Fruit fly (Drosophila melanogaster) whole organism, embryonic: Measurements from ENCODE around the gene Exd2.

Experiments used
- Atf3 ChIP-seq: fragments of 200-800 bp; sonication (Bioruptor generic); optimal IDR thresholded peaks from 3 replicates; lab custom pipeline; 2016; ENCODE audit warnings: missing biosample characterization, missing genetic modification characterization
- B-H2 ChIP-seq: fragments of 200-800 bp; sonication (Bioruptor generic); optimal IDR thresholded peaks from 2 replicates; lab custom pipeline; 2018; ENCODE audit warnings: missing biosample characterization, mild to moderate bottlenecking, missing genetic modification characterization
- CG11085 ChIP-seq: fragments of 200-800 bp; sonication (Bioruptor generic); IDR thresholded peaks from 2 replicates; pipeline ENCODE4 v1.3.6; 2022; ENCODE audit warnings: missing biosample characterization, missing genetic modification characterization
- CG11456 ChIP-seq: fragments of 200-800 bp; sonication (Bioruptor generic); IDR thresholded peaks from 3 replicates; pipeline ENCODE4 v1.3.6; 2022; ENCODE audit warnings: missing biosample characterization, missing genetic modification characterization
- CG12391 ChIP-seq: fragments of 200-800 bp; sonication (Bioruptor generic); optimal IDR thresholded peaks from 3 replicates; lab custom pipeline; 2018; ENCODE audit warnings: missing biosample characterization, mild to moderate bottlenecking, missing genetic modification characterization, moderate library complexity
- CG12769 ChIP-seq: fragments of 200-800 bp; sonication (Bioruptor generic); optimal IDR thresholded peaks from 2 replicates; lab custom pipeline; 2019; ENCODE audit warnings: missing biosample characterization, mild to moderate bottlenecking, missing genetic modification characterization, moderate library complexity
- CG12942 ChIP-seq: fragments of 200-800 bp; sonication (Bioruptor generic); optimal IDR thresholded peaks from 3 replicates; lab custom pipeline; 2016; ENCODE audit warnings: missing biosample characterization, missing genetic modification characterization
- CG13123 ChIP-seq: fragments of 200-800 bp; sonication (Bioruptor generic); optimal IDR thresholded peaks from 2 replicates; lab custom pipeline; 2016; ENCODE audit warnings: missing biosample characterization, missing genetic modification characterization
- CG13287 ChIP-seq: fragments of 200-800 bp; sonication (Bioruptor generic); IDR thresholded peaks from 2 replicates; pipeline ENCODE4 v1.3.6; 2022; ENCODE audit warnings: missing biosample characterization, missing genetic modification characterization; ENCODE audit not compliant: partially characterized antibody
- CG14710 ChIP-seq: fragments of 200-800 bp; sonication (Bioruptor generic); optimal IDR thresholded peaks from 3 replicates; lab custom pipeline; 2019; ENCODE audit warnings: missing biosample characterization, mild to moderate bottlenecking, missing genetic modification characterization, moderate library complexity
- CG17186 ChIP-seq: fragments of 200-800 bp; sonication (Bioruptor generic); optimal IDR thresholded peaks from 3 replicates; lab custom pipeline; 2017; ENCODE audit warnings: missing biosample characterization, missing genetic modification reagents, missing genetic modification characterization
- CG3065 ChIP-seq: fragments of 200-800 bp; sonication (Bioruptor generic); optimal IDR thresholded peaks from 2 replicates; lab custom pipeline; 2016; ENCODE audit warnings: missing biosample characterization, missing genetic modification characterization
- CG31388 ChIP-seq: fragments of 200-800 bp; sonication (Bioruptor generic); optimal IDR thresholded peaks from 2 replicates; lab custom pipeline; 2016; ENCODE audit warnings: missing biosample characterization, missing genetic modification characterization
- CG34376 ChIP-seq: fragments of 200-800 bp; sonication (Bioruptor generic); optimal IDR thresholded peaks from 2 replicates; lab custom pipeline; 2018; ENCODE audit warnings: missing biosample characterization, mild to moderate bottlenecking, missing genetic modification characterization
- CG4360 ChIP-seq: fragments of 200-800 bp; sonication (Bioruptor generic); IDR thresholded peaks from 2 replicates; pipeline ENCODE4 v1.3.6; 2022; ENCODE audit warnings: missing biosample characterization, missing genetic modification characterization
- CG4617 ChIP-seq: fragments of 200-800 bp; sonication (Bioruptor generic); optimal IDR thresholded peaks from 3 replicates; lab custom pipeline; 2016; ENCODE audit warnings: missing biosample characterization, missing genetic modification characterization, borderline replicate concordance
- CG5245 ChIP-seq: fragments of 200-800 bp; sonication (Bioruptor generic); optimal IDR thresholded peaks from 3 replicates; lab custom pipeline; 2016; ENCODE audit warnings: missing biosample characterization, missing genetic modification characterization
- CG6683 ChIP-seq: fragments of 200-800 bp; sonication (Bioruptor generic); optimal IDR thresholded peaks from 2 replicates; lab custom pipeline; 2017; ENCODE audit warnings: missing biosample characterization, mild to moderate bottlenecking, missing genetic modification characterization, missing genetic modification reagents
- CG9215 ChIP-seq: fragments of 200-800 bp; sonication (Bioruptor generic); IDR thresholded peaks from 2 replicates; pipeline ENCODE4 v1.3.6; 2022; ENCODE audit warnings: missing biosample characterization, missing genetic modification characterization
- CG9437 ChIP-seq: fragments of 200-800 bp; sonication (Bioruptor generic); optimal IDR thresholded peaks from 2 replicates; lab custom pipeline; 2018; ENCODE audit warnings: missing biosample characterization, mild to moderate bottlenecking, missing genetic modification characterization
- CG9609 ChIP-seq: fragments of 200-800 bp; sonication (Bioruptor generic); optimal IDR thresholded peaks from 3 replicates; lab custom pipeline; 2016; ENCODE audit warnings: missing biosample characterization, missing genetic modification characterization
- H2.0 ChIP-seq: fragments of 200-800 bp; sonication (Bioruptor generic); IDR thresholded peaks from 2 replicates; pipeline ENCODE4 v1.3.6; 2022; ENCODE audit warnings: missing biosample characterization, missing genetic modification characterization
- HHEX ChIP-seq: fragments of 200-800 bp; sonication (Bioruptor generic); optimal IDR thresholded peaks from 3 replicates; lab custom pipeline; 2017; ENCODE audit warnings: missing biosample characterization, mild to moderate bottlenecking, missing genetic modification characterization, missing genetic modification reagents
- Hr78 ChIP-seq, 2 experiments: fragments of 200-800 bp in 1 of 2; fragments of >200 bp in 1 of 2; sonication (Bioruptor generic) in 1 of 2; optimal IDR thresholded peaks; 2 replicates each; lab custom pipeline; 2017 to 2019; ENCODE audit warnings: missing biosample characterization in 2 of 2, missing genetic modification characterization in 2 of 2, mild to moderate bottlenecking in 1 of 2, moderate library complexity in 1 of 2
- Jarid2 ChIP-seq: fragments of 200-800 bp; sonication (Bioruptor generic); optimal IDR thresholded peaks from 3 replicates; lab custom pipeline; 2017; ENCODE audit warnings: mild to moderate bottlenecking, missing biosample characterization, missing genetic modification reagents, missing genetic modification characterization
- Mad ChIP-seq: fragments of 200-800 bp; sonication (Bioruptor generic); optimal IDR thresholded peaks from 2 replicates; lab custom pipeline; 2016; ENCODE audit warnings: missing biosample characterization, missing genetic modification characterization
- Nf-YC ChIP-seq: fragments of 200-800 bp; optimal IDR thresholded peaks from 3 replicates; lab custom pipeline; 2019; ENCODE audit warnings: missing biosample characterization, mild to moderate bottlenecking, missing genetic modification characterization, moderate library complexity
- Pdp1 ChIP-seq, 2 experiments: fragments of 200-800 bp; sonication (Bioruptor generic); optimal IDR thresholded peaks; 3 replicates each; lab custom pipeline; 2016; ENCODE audit warnings: missing biosample characterization in 2 of 2, missing genetic modification characterization in 2 of 2, mild to moderate bottlenecking in 1 of 2, moderate library complexity in 1 of 2
- Taf1 ChIP-seq: fragments of 200-800 bp; sonication (Bioruptor generic); IDR thresholded peaks from 2 replicates; pipeline ENCODE4 v1.3.6; 2022; ENCODE audit warnings: missing biosample characterization, missing genetic modification characterization
- Vsx1 ChIP-seq: fragments of 200-800 bp; sonication (Bioruptor generic); optimal IDR thresholded peaks from 2 replicates; lab custom pipeline; 2017; ENCODE audit warnings: missing biosample characterization, mild to moderate bottlenecking, missing genetic modification characterization, missing genetic modification reagents
- YL-1 ChIP-seq: fragments of 200-800 bp; sonication (Bioruptor generic); optimal IDR thresholded peaks from 3 replicates; lab custom pipeline; 2017; ENCODE audit warnings: missing biosample characterization, mild to moderate bottlenecking, missing genetic modification characterization
- ase ChIP-seq: fragments of 200-800 bp; sonication (Bioruptor generic); IDR thresholded peaks from 3 replicates; pipeline ENCODE4 v1.3.6; 2022; ENCODE audit warnings: missing biosample characterization, missing genetic modification characterization
- az2 ChIP-seq: fragments of 200-800 bp; sonication (Bioruptor generic); optimal IDR thresholded peaks from 3 replicates; lab custom pipeline; 2016; ENCODE audit warnings: missing biosample characterization, missing genetic modification characterization
- bowl ChIP-seq: fragments of 200-800 bp; sonication (Bioruptor generic); IDR thresholded peaks from 2 replicates; pipeline ENCODE4 v1.3.6; 2022; ENCODE audit warnings: missing biosample characterization, missing genetic modification characterization
- btn ChIP-seq: fragments of 200-800 bp; sonication (Bioruptor generic); optimal IDR thresholded peaks from 2 replicates; lab custom pipeline; 2016; ENCODE audit warnings: missing biosample characterization, missing genetic modification characterization
- cad ChIP-seq: fragments of >200 bp; optimal IDR thresholded peaks from 2 replicates; lab custom pipeline; 2017; ENCODE audit warnings: missing biosample characterization, missing genetic modification characterization
- danr ChIP-seq: fragments of 200-800 bp; sonication (Bioruptor generic); IDR thresholded peaks from 2 replicates; pipeline ENCODE4 v1.3.6; 2022; ENCODE audit warnings: missing biosample characterization, missing genetic modification characterization
- disco-r ChIP-seq: fragments of 200-800 bp; sonication (Bioruptor generic); optimal IDR thresholded peaks from 2 replicates; lab custom pipeline; 2016; ENCODE audit warnings: missing biosample characterization, missing genetic modification characterization
- fu2 ChIP-seq: fragments of 200-800 bp; sonication (Bioruptor generic); optimal IDR thresholded peaks from 2 replicates; lab custom pipeline; 2016; ENCODE audit warnings: missing biosample characterization, missing genetic modification characterization
- gt ChIP-seq: fragments of 200-800 bp; sonication (Bioruptor generic); IDR thresholded peaks from 2 replicates; pipeline ENCODE4 v1.3.6; 2022; ENCODE audit warnings: missing biosample characterization, missing genetic modification characterization
- luna ChIP-seq: fragments of 200-800 bp; sonication (Bioruptor generic); optimal IDR thresholded peaks from 2 replicates; lab custom pipeline; 2016; ENCODE audit warnings: missing biosample characterization, missing genetic modification characterization
- mam ChIP-seq: fragments of 200-800 bp; sonication (Bioruptor generic); optimal IDR thresholded peaks from 3 replicates; lab custom pipeline; 2016; ENCODE audit warnings: missing biosample characterization, missing genetic modification characterization
- oc ChIP-seq: fragments of 200-800 bp; sonication (Bioruptor generic); optimal IDR thresholded peaks from 2 replicates; lab custom pipeline; 2018; ENCODE audit warnings: missing biosample characterization, mild to moderate bottlenecking, missing genetic modification characterization, moderate library complexity
- prd ChIP-seq, 3 experiments: fragments of >200 bp in 2 of 3; fragments of 200-800 bp in 1 of 3; sonication (Bioruptor generic) in 1 of 3; optimal IDR thresholded peaks in 2 of 3; IDR thresholded peaks in 1 of 3; 2 replicates in 2 of 3; 3 replicates in 1 of 3; pipeline versions ENCODE4 v1.3.6 to Lab custom; 2017 to 2022; ENCODE audit warnings: missing biosample characterization in 1 of 3, missing genetic modification characterization in 1 of 3
- sd ChIP-seq: fragments of 200-800 bp; sonication (Bioruptor generic); optimal IDR thresholded peaks from 3 replicates; lab custom pipeline; 2018; ENCODE audit warnings: missing biosample characterization, mild to moderate bottlenecking, missing genetic modification characterization, moderate library complexity
- sr ChIP-seq: fragments of 200-800 bp; sonication (Bioruptor generic); IDR thresholded peaks from 3 replicates; pipeline ENCODE4 v1.3.6; 2022; ENCODE audit warnings: missing biosample characterization, missing genetic modification characterization
- tap ChIP-seq: fragments of 200-800 bp; optimal IDR thresholded peaks from 3 replicates; lab custom pipeline; 2019; ENCODE audit warnings: missing biosample characterization, mild to moderate bottlenecking, missing genetic modification characterization, moderate library complexity
- tin ChIP-seq: fragments of 200-800 bp; sonication (Bioruptor generic); optimal IDR thresholded peaks from 3 replicates; lab custom pipeline; 2016; ENCODE audit warnings: missing biosample characterization, missing genetic modification characterization
- ttk ChIP-seq: fragments of 200-800 bp; sonication (Bioruptor generic); IDR thresholded peaks from 2 replicates; pipeline ENCODE4 v2.1.2; 2022; ENCODE audit warnings: missing biosample characterization, missing genetic modification characterization
- tx ChIP-seq: fragments of 200-800 bp; sonication (Bioruptor generic); optimal IDR thresholded peaks from 2 replicates; lab custom pipeline; 2016; ENCODE audit warnings: missing biosample characterization, missing genetic modification characterization
- yki ChIP-seq: fragments of >200 bp; optimal IDR thresholded peaks from 3 replicates; lab custom pipeline; 2018

Exd2 gene

DNA sequence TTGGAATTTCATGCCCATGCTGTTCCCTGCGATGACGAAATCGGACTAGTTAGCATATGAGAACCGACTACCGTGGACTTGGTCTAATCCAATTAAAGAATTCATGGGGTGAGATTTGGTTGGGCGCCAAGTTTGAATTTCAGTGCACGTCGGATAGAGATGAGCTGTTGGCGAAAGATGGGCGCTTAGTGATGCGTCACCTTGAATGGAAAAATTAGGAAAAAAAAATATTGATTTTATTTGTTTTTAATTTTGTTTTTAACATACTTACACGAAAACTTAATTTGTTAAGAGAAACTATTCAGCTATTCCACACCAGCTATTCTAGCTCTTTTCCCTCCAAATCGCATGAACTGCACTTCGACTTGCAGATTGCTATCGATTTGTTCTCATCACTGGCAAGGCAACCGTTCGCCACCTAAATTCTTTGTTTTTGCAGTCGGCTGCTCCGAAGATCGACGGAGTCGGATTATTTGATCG lies 13.8 kb downstream of the Exd2 start, which contains the start of the genes ninaG and Sptz (continued):
- TF ChIP-seq CG34376 (peak; percentile 74), HHEX (GFP tag; lab: Kevin White, UChicago) (peak; percentile 83), CG12769 (no peak), CG12942 (GFP tag; lab: Kevin White, UChicago) (peak; percentile 94), Taf1 (peak; percentile 90), Nf-YC (tag; lab: Kevin White, UChicago) (no peak), CG4360 (GFP tag; lab: Robert Waterston, UW) (peak; percentile 47), Atf3 (GFP tag; lab: Kevin White, UChicago) (peak; percentile 92), CG4617 (GFP tag; lab: Kevin White, UChicago) (peak; percentile 94), CG5245 (peak; percentile 89), btn (peak; percentile 76), Pdp1 (GFP tag; optimal IDR thresholded peaks at IDR 0.05; lab: Kevin White, UChicago) (peak; percentile 94 to 97), tx (peak; percentile 94), ase (peak; percentile 93), yki (no peak), CG17186 (GFP tag; lab: Kevin White, UChicago) (peak; percentile 91), CG9215 (GFP tag; lab: Robert Waterston, UW) (peak; percentile 94), oc (tag; lab: Kevin White, UChicago) (peak; percentile 85), CG11085 (GFP tag; lab: Robert Waterston, UW) (peak; percentile 94), Mad (GFP tag; lab: Kevin White, UChicago) (peak; percentile 95), prd (optimal IDR thresholded peaks at IDR 0.05; lab: Kevin White, UChicago) (no peak), prd (GFP tag; IDR thresholded peaks at IDR 0.05; lab: Robert Waterston, UW) (peak; percentile 99), CG9609 (GFP tag; lab: Kevin White, UChicago) (peak; percentile 95), cad (no peak), fu2 (peak; percentile 95), CG13287 (GFP tag; lab: Robert Waterston, UW) (peak; percentile 64), YL-1 (GFP tag; lab: Kevin White, UChicago) (peak; percentile 66), CG9437 (peak; percentile 73), sd (tag; lab: Kevin White, UChicago) (no peak), danr (GFP tag; lab: Robert Waterston, UW) (peak; percentile 88), Vsx1 (no peak), ttk (peak; percentile 95), mam (peak; percentile 98), CG6683 (GFP tag; lab: Kevin White, UChicago) (no peak), Jarid2 (peak; percentile 67), bowl (GFP tag; lab: Robert Waterston, UW) (peak; percentile 80), sr (GFP tag; lab: Robert Waterston, UW) (peak; percentile 64; the same call in 1 of the 3 replicates), gt (GFP tag; lab: Robert Waterston, UW) (peak; percentile 87), CG13123 (GFP tag; lab: Kevin White, UChicago) (peak; percentile 91), CG31388 (GFP tag; lab: Kevin White, UChicago) (peak; percentile 89), disco-r (GFP tag; lab: Kevin White, UChicago) (peak; percentile 83), tin (GFP tag; lab: Kevin White, UChicago) (peak; percentile 97), CG3065 (GFP tag; lab: Kevin White, UChicago) (peak; percentile 91), CG12391 (tag; lab: Kevin White, UChicago) (peak; percentile 95), luna (peak; percentile 74), Hr78 (GFP tag; optimal IDR thresholded peaks at IDR 0.05; lab: Kevin White, UChicago) (no peak), H2.0 (peak; percentile 95), tap (tag; lab: Kevin White, UChicago) (no peak), CG14710 (tag; lab: Kevin White, UChicago) (peak; percentile 93), az2 (GFP tag; lab: Kevin White, UChicago) (peak; percentile 96), B-H2 (GFP tag; lab: Kevin White, UChicago) (no peak), CG11456 (peak; percentile 95)
